Worm (Caenorhabditis elegans) whole organism, early embryonic: Measurements from ENCODE around the gene pptr-2.

Experiments used
- B0310.2 ChIP-seq: sonication (generic microtip); optimal IDR thresholded peaks from 2 replicates; lab custom pipeline; 2016; ENCODE audit warnings: mild to moderate bottlenecking, missing genetic modification characterization, missing compliant biosample characterization
- F13C5.2 ChIP-seq: sonication (generic microtip); optimal IDR thresholded peaks from 2 replicates; lab custom pipeline; 2017; ENCODE audit warnings: mild to moderate bottlenecking, missing genetic modification characterization, inconsistent platforms, missing compliant biosample characterization
- ama-1 ChIP-seq: fragments of 150-350 bp; optimal IDR thresholded peaks from 2 replicates; lab custom pipeline; 2014
- ceh-13 ChIP-seq: fragments of 200-800 bp; sonication (Bioruptor generic); optimal IDR thresholded peaks from 2 replicates; lab custom pipeline; 2018; ENCODE audit warnings: mild to moderate bottlenecking, missing genetic modification characterization, missing compliant biosample characterization
- ceh-36 ChIP-seq: sonication (generic microtip); optimal IDR thresholded peaks from 2 replicates; lab custom pipeline; 2016; ENCODE audit warnings: missing genetic modification characterization, inconsistent platforms, missing compliant biosample characterization
- ets-7 ChIP-seq: sonication (generic microtip); optimal IDR thresholded peaks from 2 replicates; lab custom pipeline; 2016; ENCODE audit warnings: missing genotype, missing genetic modification characterization, missing compliant biosample characterization
- flt-1 ChIP-seq: fragments of 200-800 bp; sonication (Bioruptor generic); IDR thresholded peaks from 2 replicates; pipeline ENCODE4 v1.3.6; 2022; ENCODE audit warnings: missing genetic modification characterization, missing compliant biosample characterization
- hnd-1 ChIP-seq: sonication (generic microtip); optimal IDR thresholded peaks from 2 replicates; lab custom pipeline; 2016; ENCODE audit warnings: missing genetic modification characterization, missing compliant biosample characterization
- pes-1 ChIP-seq: fragments of 200-800 bp; sonication (Bioruptor generic); IDR thresholded peaks from 2 replicates; pipeline ENCODE4 v1.3.6; 2022; ENCODE audit warnings: missing genetic modification reagents, missing genetic modification characterization, missing compliant biosample characterization
- scrt-1 ChIP-seq: fragments of 200-800 bp; sonication (Bioruptor generic); IDR thresholded peaks from 2 replicates; pipeline ENCODE4 v1.3.6; 2022; ENCODE audit warnings: missing genetic modification characterization, missing compliant biosample characterization
- sea-1 ChIP-seq: fragments of 200-800 bp; sonication (Bioruptor generic); conservative IDR thresholded peaks from 2 replicates; pipeline ENCODE4 v1.3.6; 2022; ENCODE audit warnings: missing genetic modification characterization, missing compliant biosample characterization

The pptr-2 gene

ce11 chrV:10981113-10981512, 53.6 kb downstream of the pptr-2 start, which contains the start of gene fig-1:
TSS of gene fig-1 (minus strand) at chrV:10981213.
- TF ChIP-seq hnd-1 (tag; lab: Kevin White, UChicago) (no peak), pes-1 (GFP tag; lab: Robert Waterston, UW) (no peak), B0310.2 (no peak), ceh-13 (GFP tag; lab: Kevin White, UChicago) (no peak), flt-1 (no peak), scrt-1 (no peak), F13C5.2 (tag; lab: Kevin White, UChicago) (no peak), ama-1 (no peak), ceh-36 (tag; lab: Kevin White, UChicago) (no peak), ets-7 (tag; lab: Kevin White, UChicago) (no peak), sea-1 (GFP tag; lab: Robert Waterston, UW) (no peak)
